Worm (Caenorhabditis elegans): ENCODE measurements around the gene Y70C5A.4.

Y70C5A.4 gene

DNA sequence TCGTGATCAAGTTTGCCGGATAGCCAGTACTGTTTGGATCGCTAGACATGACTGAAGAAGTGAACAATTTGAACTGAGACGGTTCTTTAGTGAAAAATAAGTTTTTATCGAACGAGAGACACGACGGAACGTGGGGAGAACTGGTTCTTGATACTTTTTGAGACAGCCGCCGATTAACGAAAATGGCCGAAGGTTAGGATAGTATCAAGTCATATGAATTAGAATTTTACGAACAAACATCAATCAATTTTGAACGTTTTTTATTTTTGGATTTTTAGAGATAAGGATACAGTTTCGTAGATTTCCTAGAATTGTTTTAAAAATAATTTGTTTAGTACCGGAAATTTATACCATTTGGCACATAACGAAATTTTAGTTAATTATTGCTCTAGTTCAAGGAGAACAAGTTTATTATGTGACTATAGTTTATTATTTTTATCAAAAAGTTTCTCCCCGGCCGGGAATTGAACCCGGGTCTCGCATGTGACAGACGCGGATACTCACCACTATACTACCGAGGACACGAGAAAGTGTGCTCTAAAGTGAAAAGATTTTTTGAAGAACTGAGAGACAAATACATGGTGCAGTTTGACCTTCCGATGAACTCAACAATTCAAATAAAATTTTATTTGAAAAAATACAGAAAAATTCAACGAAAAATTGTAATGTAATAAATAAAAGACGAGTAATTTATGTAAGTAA lies 30.9 kb downstream of the Y70C5A.4 start, which contains the start of gene W06G6.20 (continued):
- TF ChIP-seq T26A8.4 (GFP tag; IDR thresholded peaks at IDR 0.05): no peak
- TF ChIP-seq ZK337.2 (GFP tag; IDR thresholded peaks at IDR 0.05): 0 out of 2 replicates have a peak, but pooled peaks have one; percentile 40
- no peak for TF ChIP-seq lin-1 (GFP tag; IDR thresholded peaks at IDR 0.05)
- TF ChIP-seq dpl-1 (GFP tag; optimal IDR thresholded peaks at IDR 0.05): no peak
- TF ChIP-seq lin-38 (GFP tag; IDR thresholded peaks at IDR 0.05): peak; percentile 54
- no peak for TF ChIP-seq mxl-3 (GFP tag; optimal IDR thresholded peaks at IDR 0.05)
- no peak for TF ChIP-seq nhr-11 (tag; optimal IDR thresholded peaks at IDR 0.05)
- no peak for TF ChIP-seq lin-15B (tag; optimal IDR thresholded peaks at IDR 0.05)
- TF ChIP-seq aly-2 (tag; optimal IDR thresholded peaks at IDR 0.05): no peak
- TF ChIP-seq nhr-48 (tag; optimal IDR thresholded peaks at IDR 0.05): no peak
- TF ChIP-seq F37D6.2 (tag; optimal IDR thresholded peaks at IDR 0.05): no peak
- no peak for TF ChIP-seq rbr-2 (tag; optimal IDR thresholded peaks at IDR 0.05)
- TF ChIP-seq F49E8.2 (tag; optimal IDR thresholded peaks at IDR 0.05; ENCODE audit: borderline replicate concordance): no peak
- peak; percentile 40 for TF ChIP-seq duxl-1 (tag; optimal IDR thresholded peaks at IDR 0.05; ENCODE audit: poor library complexity)
- peak; percentile 49; the same call in 1 of the 2 replicates for TF ChIP-seq arid-1 (GFP tag; conservative IDR thresholded peaks at IDR 0.05)
- TF ChIP-seq ceh-20 (GFP tag; IDR thresholded peaks at IDR 0.05): no peak
- no peak for TF ChIP-seq ceh-62 (tag; optimal IDR thresholded peaks at IDR 0.05)
- no peak for TF ChIP-seq cey-2 (tag; optimal IDR thresholded peaks at IDR 0.05; ENCODE audit: borderline replicate concordance, insufficient read depth)
- no peak for TF ChIP-seq gei-8 (GFP tag; optimal IDR thresholded peaks at IDR 0.05)
- no peak for TF ChIP-seq nhr-10 (tag; optimal IDR thresholded peaks at IDR 0.05)
- TF ChIP-seq lin-13 (GFP tag; optimal IDR thresholded peaks at IDR 0.05): no peak
- TF ChIP-seq ctbp-1 (GFP tag; IDR thresholded peaks at IDR 0.05): no peak
- 0 out of 2 replicates have a peak, but pooled peaks have one; percentile 10 for TF ChIP-seq Y48G9A.11 (GFP tag; IDR thresholded peaks at IDR 0.05)
- TF ChIP-seq unc-62 (GFP tag; optimal IDR thresholded peaks at IDR 0.05 in 1 of 2): no peak
- no peak for TF ChIP-seq unc-62 (tag; optimal IDR thresholded peaks at IDR 0.05)
- no peak for TF ChIP-seq skn-1 (tag; optimal IDR thresholded peaks at IDR 0.05)
- TF ChIP-seq spr-1 (tag; optimal IDR thresholded peaks at IDR 0.05): no peak
- no peak for TF ChIP-seq fkh-10 (GFP tag; optimal IDR thresholded peaks at IDR 0.05)
- TF ChIP-seq F44E2.7 (GFP tag; IDR thresholded peaks at IDR 0.05): no peak
- no peak for TF ChIP-seq fos-1 (tag; optimal IDR thresholded peaks at IDR 0.05)
- no peak for TF ChIP-seq ztf-11 (tag; optimal IDR thresholded peaks at IDR 0.05)
- no peak for TF ChIP-seq ama-1 (optimal IDR thresholded peaks at IDR 0.05)
- no peak for TF ChIP-seq lir-3 (tag; optimal IDR thresholded peaks at IDR 0.05)
- no peak for TF ChIP-seq nhr-41 (GFP tag; IDR thresholded peaks at IDR 0.05)
- TF ChIP-seq aha-1 (tag): no peak
- TF ChIP-seq daf-12 (tag; optimal IDR thresholded peaks at IDR 0.05): no peak
- no peak for TF ChIP-seq ceh-28 (tag; optimal IDR thresholded peaks at IDR 0.05)
- no peak for TF ChIP-seq ceh-44 (GFP tag; IDR thresholded peaks at IDR 0.05)
- TF ChIP-seq ztf-7 (tag; optimal IDR thresholded peaks at IDR 0.05): no peak
- no peak for TF ChIP-seq nhr-76 (tag; optimal IDR thresholded peaks at IDR 0.05)
- TF ChIP-seq php-3 (GFP tag; IDR thresholded peaks at IDR 0.05): no peak
- no peak for TF ChIP-seq nhr-237 (tag; optimal IDR thresholded peaks at IDR 0.05)
- TF ChIP-seq pqm-1 (tag; optimal IDR thresholded peaks at IDR 0.05): no peak
- TF ChIP-seq dve-1 (tag; optimal IDR thresholded peaks at IDR 0.05; ENCODE audit: insufficient read depth): peak; percentile 11
- TF ChIP-seq daf-19 (GFP tag; conservative IDR thresholded peaks at IDR 0.05): no peak
- no peak for TF ChIP-seq dmd-8 (GFP tag; IDR thresholded peaks at IDR 0.05)
- 0 out of 4 replicates have a peak, but pooled peaks have one; percentile 7 to 9 for TF ChIP-seq madf-5 (GFP tag; IDR thresholded peaks at IDR 0.05)
- TF ChIP-seq F10B5.3 (tag; optimal IDR thresholded peaks at IDR 0.05): no peak
- TF ChIP-seq unc-130 (GFP tag; optimal IDR thresholded peaks at IDR 0.05): no peak
- TF ChIP-seq nhr-77 (tag; optimal IDR thresholded peaks at IDR 0.05): no peak
- no peak for TF ChIP-seq Y5F2A.4 (GFP tag; optimal IDR thresholded peaks at IDR 0.05)

Data from whole organism, L4 larva.